Worm (Caenorhabditis elegans) whole organism, early embryonic: ENCODE results near the gene K03B8.6.

Experiments used
- B0310.2 ChIP-seq: sonication (generic microtip); optimal IDR thresholded peaks from 2 replicates; lab custom pipeline; 2016; ENCODE audit warnings: mild to moderate bottlenecking, missing genetic modification characterization, missing compliant biosample characterization
- F13C5.2 ChIP-seq: sonication (generic microtip); optimal IDR thresholded peaks from 2 replicates; lab custom pipeline; 2017; ENCODE audit warnings: mild to moderate bottlenecking, missing genetic modification characterization, inconsistent platforms, missing compliant biosample characterization
- aly-1 ChIP-seq: sonication (generic microtip); optimal IDR thresholded peaks from 2 replicates; lab custom pipeline; 2016; ENCODE audit warnings: missing genetic modification characterization, missing compliant biosample characterization
- ama-1 ChIP-seq: fragments of 150-350 bp; optimal IDR thresholded peaks from 2 replicates; lab custom pipeline; 2014
- ceh-13 ChIP-seq: fragments of 200-800 bp; sonication (Bioruptor generic); optimal IDR thresholded peaks from 2 replicates; lab custom pipeline; 2018; ENCODE audit warnings: mild to moderate bottlenecking, missing genetic modification characterization, missing compliant biosample characterization
- ceh-36 ChIP-seq: sonication (generic microtip); optimal IDR thresholded peaks from 2 replicates; lab custom pipeline; 2016; ENCODE audit warnings: missing genetic modification characterization, inconsistent platforms, missing compliant biosample characterization
- ets-7 ChIP-seq: sonication (generic microtip); optimal IDR thresholded peaks from 2 replicates; lab custom pipeline; 2016; ENCODE audit warnings: missing genotype, missing genetic modification characterization, missing compliant biosample characterization
- flt-1 ChIP-seq: fragments of 200-800 bp; sonication (Bioruptor generic); IDR thresholded peaks from 2 replicates; pipeline ENCODE4 v1.3.6; 2022; ENCODE audit warnings: missing genetic modification characterization, missing compliant biosample characterization
- hmbx-1 ChIP-seq: sonication (generic microtip); optimal IDR thresholded peaks from 2 replicates; lab custom pipeline; 2016; ENCODE audit warnings: mild to moderate bottlenecking, missing genetic modification characterization, missing compliant biosample characterization
- hmg-4 ChIP-seq: fragments of 200-800 bp; sonication (Bioruptor generic); optimal IDR thresholded peaks from 2 replicates; lab custom pipeline; 2018; ENCODE audit warnings: mild to moderate bottlenecking, missing genetic modification characterization, missing compliant biosample characterization
- hnd-1 ChIP-seq: sonication (generic microtip); optimal IDR thresholded peaks from 2 replicates; lab custom pipeline; 2016; ENCODE audit warnings: missing genetic modification characterization, missing compliant biosample characterization
- pes-1 ChIP-seq: fragments of 200-800 bp; sonication (Bioruptor generic); IDR thresholded peaks from 2 replicates; pipeline ENCODE4 v1.3.6; 2022; ENCODE audit warnings: missing genetic modification reagents, missing genetic modification characterization, missing compliant biosample characterization
- scrt-1 ChIP-seq: fragments of 200-800 bp; sonication (Bioruptor generic); IDR thresholded peaks from 2 replicates; pipeline ENCODE4 v1.3.6; 2022; ENCODE audit warnings: missing genetic modification characterization, missing compliant biosample characterization
- sea-1 ChIP-seq: fragments of 200-800 bp; sonication (Bioruptor generic); conservative IDR thresholded peaks from 2 replicates; pipeline ENCODE4 v1.3.6; 2022; ENCODE audit warnings: missing genetic modification characterization, missing compliant biosample characterization
- tbx-11 ChIP-seq: fragments of 200-800 bp; sonication (Bioruptor generic); IDR thresholded peaks from 2 replicates; pipeline ENCODE4 v1.3.6; 2022; ENCODE audit warnings: missing genetic modification characterization, missing compliant biosample characterization
- tbx-37 ChIP-seq: fragments of 200-800 bp; sonication (Bioruptor generic); conservative IDR thresholded peaks from 2 replicates; pipeline ENCODE4 v1.3.6; 2022; ENCODE audit warnings: missing genetic modification reagents, missing genetic modification characterization, missing compliant biosample characterization
- tra-4 ChIP-seq: sonication (generic microtip); optimal IDR thresholded peaks from 2 replicates; lab custom pipeline; 2017; ENCODE audit warnings: missing genetic modification characterization, missing compliant biosample characterization

The K03B8.6 gene

ce11 chrV:11424565-11424964 is 17.2 kb downstream of the K03B8.6 start, which contains the start of gene T26H10.2:
Gene T26H10.2 (minus strand): TSS chrV:11424665.
- TF ChIP-seq ets-7 = no peak
- TF ChIP-seq flt-1 = no peak
- TF ChIP-seq sea-1 (GFP tag; lab: Robert Waterston, UW) = no peak
- TF ChIP-seq hmbx-1 (tag; lab: Kevin White, UChicago) = no peak

ce11 chrV:11428728-11429127 is 21.3 kb downstream of the K03B8.6 start:
- no peak for TF ChIP-seq flt-1
- no peak for TF ChIP-seq B0310.2 (tag; lab: Kevin White, UChicago)
- no peak for TF ChIP-seq ets-7
- TF ChIP-seq hmbx-1 (tag; lab: Kevin White, UChicago) = no peak
- no peak for TF ChIP-seq hnd-1 (tag; lab: Kevin White, UChicago)
- no peak for TF ChIP-seq tra-4 (tag; lab: Kevin White, UChicago)
- no peak for TF ChIP-seq sea-1 (GFP tag; lab: Robert Waterston, UW)
- no peak for TF ChIP-seq ceh-36 (tag; lab: Kevin White, UChicago)
- no peak for TF ChIP-seq tbx-11 (GFP tag; lab: Robert Waterston, UW)

- TF ChIP-seq flt-1 (no peak), aly-1 (no peak), tra-4 (tag; lab: Kevin White, UChicago) (no peak), ceh-13 (GFP tag; lab: Kevin White, UChicago) (no peak), sea-1 (GFP tag; lab: Robert Waterston, UW) (no peak), ceh-36 (tag; lab: Kevin White, UChicago) (no peak), hmbx-1 (tag; lab: Kevin White, UChicago) (no peak), pes-1 (GFP tag; lab: Robert Waterston, UW) (no peak), ama-1 (lab: Kevin White, UChicago) (no peak), hnd-1 (tag; lab: Kevin White, UChicago) (no peak), tbx-37 (GFP tag; lab: Robert Waterston, UW) (no peak), F13C5.2 (tag; lab: Kevin White, UChicago) (no peak), hmg-4 (GFP tag; lab: Kevin White, UChicago) (no peak), ets-7 (no peak), B0310.2 (tag; lab: Kevin White, UChicago) (no peak)
These were observed 23.4 kb downstream of the K03B8.6 start for ce11 chrV:11430823-11431222.

- TF ChIP-seq hmbx-1 (tag; lab: Kevin White, UChicago) = no peak
- no peak for TF ChIP-seq ama-1 (lab: Kevin White, UChicago)
- no peak for TF ChIP-seq ceh-13 (GFP tag; lab: Kevin White, UChicago)
- no peak for TF ChIP-seq tbx-37 (GFP tag; lab: Robert Waterston, UW)
- no peak for TF ChIP-seq tra-4 (tag; lab: Kevin White, UChicago)
- no peak for TF ChIP-seq ets-7
- no peak for TF ChIP-seq sea-1 (GFP tag; lab: Robert Waterston, UW)
- TF ChIP-seq hnd-1 (tag; lab: Kevin White, UChicago) = no peak
- no peak for TF ChIP-seq pes-1 (GFP tag; lab: Robert Waterston, UW)
- TF ChIP-seq hmg-4 (GFP tag; lab: Kevin White, UChicago) = no peak
- no peak for TF ChIP-seq F13C5.2 (tag; lab: Kevin White, UChicago)
- TF ChIP-seq B0310.2 (tag; lab: Kevin White, UChicago) = no peak
These were observed 27.9 kb downstream of the K03B8.6 start for ce11 chrV:11435242-11435641.

- TF ChIP-seq pes-1 (GFP tag; lab: Robert Waterston, UW) (no peak), B0310.2 (tag; lab: Kevin White, UChicago) (no peak), flt-1 (no peak), tra-4 (tag; lab: Kevin White, UChicago) (no peak)
These were observed 29.0 kb downstream of the K03B8.6 start for ce11 chrV:11436407-11436806.

ce11 chrV:11438464-11438863 is 31.1 kb downstream of the K03B8.6 start, which contains the start of gene dmsr-1:
Gene dmsr-1 (plus strand): TSS chrV:11438764.
- TF ChIP-seq tra-4 (tag; lab: Kevin White, UChicago) (no peak), B0310.2 (tag; lab: Kevin White, UChicago) (no peak)

ce11 chrV:11439202-11439601 is 31.8 kb downstream of the K03B8.6 start:
- TF ChIP-seq scrt-1 (no peak), sea-1 (GFP tag; lab: Robert Waterston, UW) (no peak), aly-1 (no peak), tbx-11 (GFP tag; lab: Robert Waterston, UW) (no peak), hmbx-1 (tag; lab: Kevin White, UChicago) (no peak), pes-1 (GFP tag; lab: Robert Waterston, UW) (no peak), tra-4 (tag; lab: Kevin White, UChicago) (no peak), B0310.2 (tag; lab: Kevin White, UChicago) (no peak), F13C5.2 (tag; lab: Kevin White, UChicago) (no peak), hmg-4 (GFP tag; lab: Kevin White, UChicago) (no peak)

ce11 chrV:11443503-11443902 is 36.1 kb downstream of the K03B8.6 start, which contains the start of gene F57B7.2:
Gene F57B7.2 (minus strand): TSS chrV:11443603.
- no peak for TF ChIP-seq sea-1 (GFP tag; lab: Robert Waterston, UW)
- no peak for TF ChIP-seq tra-4 (tag; lab: Kevin White, UChicago)
- TF ChIP-seq B0310.2 (tag; lab: Kevin White, UChicago) = no peak
- TF ChIP-seq hmg-4 (GFP tag; lab: Kevin White, UChicago) = no peak
- TF ChIP-seq tbx-37 (GFP tag; lab: Robert Waterston, UW) = no peak
- no peak for TF ChIP-seq F13C5.2 (tag; lab: Kevin White, UChicago)
- TF ChIP-seq scrt-1 = no peak
- TF ChIP-seq ceh-13 (GFP tag; lab: Kevin White, UChicago) = no peak
- no peak for TF ChIP-seq ets-7
- no peak for TF ChIP-seq tbx-11 (GFP tag; lab: Robert Waterston, UW)
- no peak for TF ChIP-seq ceh-36 (tag; lab: Kevin White, UChicago)
- TF ChIP-seq ama-1 (lab: Kevin White, UChicago) = no peak
- no peak for TF ChIP-seq flt-1
- no peak for TF ChIP-seq hnd-1 (tag; lab: Kevin White, UChicago)
- no peak for TF ChIP-seq aly-1
- no peak for TF ChIP-seq hmbx-1 (tag; lab: Kevin White, UChicago)
